Fruit fly (Drosophila melanogaster): ENCODE results near the gene term.

The term gene

dm6 chr3L:18621735-18622421 lies 28.3 kb upstream of the term start, which contains the start of gene not:
TSS of gene not (minus strand) at chr3L:18622129.
- TF ChIP-seq noc (tag; optimal IDR thresholded peaks at IDR 0.05): no peak

DNA sequence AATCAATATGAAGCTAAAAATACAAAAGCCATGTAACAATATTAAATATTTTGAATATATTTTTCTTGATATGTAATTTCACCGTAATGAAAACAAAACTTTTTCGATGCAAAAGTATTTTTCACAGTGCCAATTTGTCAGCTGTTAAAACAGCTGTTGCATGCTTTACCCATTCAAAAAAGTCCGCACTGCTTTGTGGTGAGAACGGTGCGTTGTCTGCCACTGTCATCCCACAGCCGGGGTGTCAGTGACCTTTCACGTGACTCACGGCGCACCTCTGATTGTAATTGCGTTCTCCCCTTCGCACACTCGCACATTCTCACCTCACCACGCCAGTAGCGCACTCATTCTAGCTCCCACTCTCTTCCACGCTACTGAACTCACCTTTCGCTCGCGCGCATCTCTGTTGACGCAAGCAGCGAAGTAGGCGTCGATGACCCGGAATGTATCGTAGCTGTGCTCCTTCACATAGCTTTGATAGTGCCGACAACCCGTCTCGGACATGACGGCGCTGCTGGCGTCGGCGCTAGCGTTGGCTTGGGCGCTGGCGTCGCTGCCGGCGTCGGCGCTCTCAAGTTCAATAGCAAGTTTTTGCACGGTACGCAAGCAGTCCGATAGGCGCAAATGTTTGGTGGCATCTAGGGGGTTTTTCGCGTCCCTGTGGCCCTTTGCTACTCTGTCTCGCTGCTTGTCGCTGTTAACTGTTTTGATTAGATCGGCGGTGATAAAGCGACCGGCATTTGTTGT lies 27.6 kb upstream of the term start:
- TF ChIP-seq noc (tag; optimal IDR thresholded peaks at IDR 0.05): no peak

- no peak for TF ChIP-seq noc (tag; optimal IDR thresholded peaks at IDR 0.05)
Measured at dm6 chr3L:18617893-18618577, 24.5 kb upstream of the term start, which contains the start of the genes CG13380 and CG4174. TSS of gene CG13380 (minus strand) at chr3L:18617943. TSS of gene CG4174 (minus strand) at chr3L:18617943.

- TF ChIP-seq noc (tag; optimal IDR thresholded peaks at IDR 0.05): no peak
Measured at dm6 chr3L:18611600-18611999, 18.0 kb upstream of the term start, which contains the start of gene CG32199. TSS of gene CG32199 (plus strand) at chr3L:18611900.

DNA sequence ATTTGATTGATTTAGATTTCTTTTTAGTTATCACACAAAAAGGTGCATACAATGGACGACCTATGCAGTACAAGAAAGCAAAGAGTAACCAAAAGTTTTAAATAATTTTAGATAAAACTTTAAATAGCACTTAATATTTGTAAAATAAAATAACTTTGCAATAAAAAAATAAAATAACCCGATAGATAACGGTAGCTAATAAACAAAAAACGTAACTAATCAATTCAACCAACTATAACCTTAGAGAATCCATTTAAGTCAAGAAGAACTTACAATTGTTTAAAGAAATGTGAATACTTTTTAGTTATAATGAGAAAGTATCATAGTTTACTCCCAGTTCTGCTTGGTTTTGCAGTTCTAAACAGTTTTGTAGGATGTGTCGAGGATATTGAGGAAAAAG lies 15.7 kb upstream of the term start, which contains the start of gene CG32201:
TSS of gene CG32201 (plus strand) at position 301 of the 400 bp plus-strand sequence.
- TF ChIP-seq noc (tag; optimal IDR thresholded peaks at IDR 0.05): no peak

dm6 chr3L:18607162-18607561 lies 13.6 kb upstream of the term start, which contains the start of gene CG18231:
TSS of gene CG18231 (plus strand) at chr3L:18607462.
- TF ChIP-seq noc (tag; optimal IDR thresholded peaks at IDR 0.05): no peak

dm6 chr3L:18605172-18605571 lies 11.6 kb upstream of the term start, which contains the start of gene CG18233:
TSS of gene CG18233 (plus strand) at chr3L:18605472.
- TF ChIP-seq noc (tag; optimal IDR thresholded peaks at IDR 0.05): no peak

- TF ChIP-seq noc (tag; optimal IDR thresholded peaks at IDR 0.05): no peak
Measured at dm6 chr3L:18603125-18603524, 9.6 kb upstream of the term start, which contains the start of gene CG18234. TSS of gene CG18234 (plus strand) at chr3L:18603425.

DNA sequence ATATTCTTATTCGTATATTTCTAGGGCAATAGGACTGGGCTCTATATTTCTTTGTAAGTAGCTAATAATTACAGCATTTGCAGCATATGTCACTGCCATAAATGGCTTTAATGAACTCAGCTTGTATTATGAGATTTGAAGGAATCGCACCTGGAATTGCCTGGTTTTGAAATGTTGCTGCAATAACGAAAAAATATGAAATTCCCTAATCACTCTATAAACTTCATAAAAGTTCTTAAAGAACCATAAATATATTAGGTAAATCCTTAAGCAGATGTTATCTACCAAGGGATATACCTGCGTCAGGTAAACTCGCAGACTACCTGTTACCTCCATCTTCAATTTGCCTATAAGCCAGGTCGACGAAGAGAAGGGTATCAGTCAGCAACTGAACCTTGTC lies 5.2 kb downstream of the term start, which contains the start of gene CG7271:
TSS of gene CG7271 (plus strand) at position 373 of the 400 bp plus-strand sequence.
- no peak for TF ChIP-seq noc (tag; optimal IDR thresholded peaks at IDR 0.05)

dm6 chr3L:18559958-18560357 lies 33.6 kb downstream of the term start, which contains the start of gene AstC-R1:
TSS of gene AstC-R1 (plus strand) at chr3L:18560258.
- no peak for TF ChIP-seq noc (tag; optimal IDR thresholded peaks at IDR 0.05)

Measured in whole organism, larva.